Worm (Caenorhabditis elegans) whole organism, L1 larva: ENCODE data around the gene plpp-1.2.
A peak's percentile ranks its signal among the peaks of the same experiment; 100 is the strongest.

ENCODE experiments used
- C16A3.4 ChIP-seq: fragments of 150-350 bp; optimal IDR thresholded peaks from 2 replicates; lab custom pipeline; 2014; ENCODE audit warnings: missing biosample characterization, missing genetic modification characterization
- alr-1 ChIP-seq: fragments of 200-800 bp; sonication (Bioruptor generic); optimal IDR thresholded peaks from 2 replicates; lab custom pipeline; 2018; ENCODE audit warnings: borderline replicate concordance, mild to moderate bottlenecking, missing genetic modification characterization, missing compliant biosample characterization
- aly-2 ChIP-seq: fragments of 150-350 bp; optimal IDR thresholded peaks from 2 replicates; lab custom pipeline; 2014; ENCODE audit warnings: missing biosample characterization, missing genetic modification characterization
- ama-1 ChIP-seq: fragments of 150-350 bp; optimal IDR thresholded peaks from 2 replicates; lab custom pipeline; 2014
- blmp-1 ChIP-seq: fragments of 150-350 bp; optimal IDR thresholded peaks from 2 replicates; lab custom pipeline; 2014; ENCODE audit warnings: missing biosample characterization, missing genetic modification characterization
- ceh-82 ChIP-seq, 3 experiments: fragments of 150-350 bp in 1 of 3; sonication (generic microtip) in 2 of 3; optimal IDR thresholded peaks; 2 replicates each; lab custom pipeline; 2014 to 2017; ENCODE audit warnings: missing biosample characterization in 3 of 3, missing genetic modification characterization in 3 of 3
- ces-1 ChIP-seq: fragments of 150-350 bp; optimal IDR thresholded peaks from 2 replicates; lab custom pipeline; 2014; ENCODE audit warnings: missing biosample characterization, missing genetic modification reagents, missing genetic modification characterization
- efl-3 ChIP-seq: fragments of 200-800 bp; sonication (Bioruptor generic); optimal IDR thresholded peaks from 2 replicates; lab custom pipeline; 2018; ENCODE audit warnings: mild to moderate bottlenecking, missing genetic modification characterization, missing compliant biosample characterization
- egl-27 ChIP-seq, 2 experiments: fragments of 150-350 bp in 1 of 2; sonication (generic microtip); optimal IDR thresholded peaks; 3 replicates each; lab custom pipeline; 2017 to 2018; ENCODE audit warnings: missing biosample characterization in 2 of 2, missing genetic modification characterization in 2 of 2, missing genetic modification reagents in 2 of 2
- elt-2 ChIP-seq: sonication (generic microtip); optimal IDR thresholded peaks from 2 replicates; lab custom pipeline; 2016; ENCODE audit warnings: missing genetic modification characterization, mild to moderate bottlenecking, inconsistent platforms, missing compliant biosample characterization, missing genetic modification reagents
- elt-3 ChIP-seq, 6 experiments: fragments of 150-350 bp in 1 of 6; sonication (generic microtip); optimal IDR thresholded peaks; 2 replicates each; lab custom pipeline; 2017 to 2018; ENCODE audit warnings: missing biosample characterization in 6 of 6, missing genetic modification characterization in 6 of 6, inconsistent platforms in 1 of 6
- fkh-10 ChIP-seq: sonication (generic microtip); optimal IDR thresholded peaks from 2 replicates; lab custom pipeline; 2017; ENCODE audit warnings: missing biosample characterization, missing genetic modification reagents, missing genetic modification characterization
- fkh-4 ChIP-seq: sonication (generic microtip); optimal IDR thresholded peaks from 2 replicates; lab custom pipeline; 2016; ENCODE audit warnings: missing compliant biosample characterization, missing genetic modification characterization, borderline replicate concordance
- grh-1 ChIP-seq: fragments of 200-800 bp; sonication (Bioruptor generic); IDR thresholded peaks from 2 replicates; pipeline ENCODE4 v1.3.6; 2022; ENCODE audit warnings: missing genetic modification reagents, missing genetic modification characterization, missing compliant biosample characterization
- hlh-17 ChIP-seq: fragments of 200-800 bp; sonication (Bioruptor generic); optimal IDR thresholded peaks from 2 replicates; lab custom pipeline; 2018; ENCODE audit warnings: missing genetic modification characterization, mild to moderate bottlenecking, missing compliant biosample characterization, moderate library complexity, borderline replicate concordance
- hlh-4 ChIP-seq: sonication (generic microtip); optimal IDR thresholded peaks from 2 replicates; lab custom pipeline; 2016; ENCODE audit warnings: mild to moderate bottlenecking, missing genetic modification characterization, missing compliant biosample characterization
- hpl-2 ChIP-seq: fragments of 150-350 bp; optimal IDR thresholded peaks from 2 replicates; lab custom pipeline; 2014; ENCODE audit warnings: missing biosample characterization, missing genetic modification reagents, missing genetic modification characterization
- irx-1 ChIP-seq: sonication (generic microtip); optimal IDR thresholded peaks from 2 replicates; lab custom pipeline; 2016; ENCODE audit warnings: missing genetic modification characterization, missing compliant biosample characterization
- isw-1 ChIP-seq: fragments of 200-800 bp; sonication (Bioruptor generic); IDR thresholded peaks from 2 replicates; pipeline ENCODE4 v1.3.6; 2022; ENCODE audit warnings: missing genetic modification characterization, missing compliant biosample characterization
- lin-14 ChIP-seq: fragments of 200-800 bp; sonication (Bioruptor generic); optimal IDR thresholded peaks from 2 replicates; lab custom pipeline; 2018; ENCODE audit warnings: mild to moderate bottlenecking, missing genetic modification characterization, moderate library complexity, missing compliant biosample characterization
- lin-15B ChIP-seq: fragments of 150-350 bp; sonication (generic microtip); optimal IDR thresholded peaks from 3 replicates; lab custom pipeline; 2014; ENCODE audit warnings: missing biosample characterization, missing genetic modification characterization
- lin-35 ChIP-seq, 2 experiments: fragments of 150-350 bp; optimal IDR thresholded peaks; 2 replicates each; lab custom pipeline; 2014; ENCODE audit warnings: missing biosample characterization in 2 of 2, missing genetic modification characterization in 2 of 2, missing genetic modification reagents in 2 of 2
- nhr-11 ChIP-seq: fragments of 150-350 bp; optimal IDR thresholded peaks from 2 replicates; lab custom pipeline; 2014; ENCODE audit warnings: missing biosample characterization, missing genetic modification characterization
- nhr-12 ChIP-seq: sonication (generic microtip); optimal IDR thresholded peaks from 2 replicates; lab custom pipeline; 2017; ENCODE audit warnings: missing biosample characterization, missing genetic modification characterization
- nhr-19 ChIP-seq: fragments of 200-800 bp; sonication (Bioruptor generic); conservative IDR thresholded peaks from 2 replicates; pipeline ENCODE4 v1.3.6; 2022; ENCODE audit warnings: missing genetic modification characterization, missing compliant biosample characterization
- nhr-28 ChIP-seq: fragments of 150-350 bp; optimal IDR thresholded peaks from 2 replicates; lab custom pipeline; 2014; ENCODE audit warnings: missing biosample characterization, missing genetic modification characterization
- nhr-71 ChIP-seq: sonication (generic microtip); optimal IDR thresholded peaks from 2 replicates; lab custom pipeline; 2016; ENCODE audit warnings: mild to moderate bottlenecking, missing genetic modification characterization, moderate library complexity, missing compliant biosample characterization
- nhr-76 ChIP-seq: sonication (generic microtip); optimal IDR thresholded peaks from 2 replicates; lab custom pipeline; 2017; ENCODE audit warnings: missing biosample characterization, missing genetic modification characterization
- nhr-84 ChIP-seq: sonication (generic microtip); optimal IDR thresholded peaks from 2 replicates; lab custom pipeline; 2017; ENCODE audit warnings: missing biosample characterization, missing genetic modification characterization
- nhr-90 ChIP-seq: sonication (generic microtip); optimal IDR thresholded peaks from 2 replicates; lab custom pipeline; 2016; ENCODE audit warnings: mild to moderate bottlenecking, missing genetic modification characterization, missing compliant biosample characterization; ENCODE audit not compliant: poor library complexity
- pag-3 ChIP-seq: sonication (generic microtip); optimal IDR thresholded peaks from 2 replicates; lab custom pipeline; 2017; ENCODE audit warnings: missing genetic modification characterization, mild to moderate bottlenecking, missing compliant biosample characterization, antibody characterized with exemption, borderline replicate concordance; ENCODE audit not compliant: insufficient read depth
- pqm-1 ChIP-seq: sonication (generic microtip); optimal IDR thresholded peaks from 3 replicates; lab custom pipeline; 2017; ENCODE audit warnings: missing biosample characterization, missing genetic modification characterization
- snpc-4 ChIP-seq: fragments of 150-350 bp; optimal IDR thresholded peaks from 2 replicates; lab custom pipeline; 2014; ENCODE audit warnings: missing biosample characterization, missing genetic modification characterization
- snu-23 ChIP-seq: sonication (generic microtip); optimal IDR thresholded peaks from 2 replicates; lab custom pipeline; 2016; ENCODE audit warnings: missing genetic modification characterization, missing compliant biosample characterization
- sox-4 ChIP-seq: sonication (generic microtip); optimal IDR thresholded peaks from 2 replicates; lab custom pipeline; 2016; ENCODE audit warnings: missing genetic modification characterization, missing compliant biosample characterization
- sup-37 ChIP-seq: fragments of 200-800 bp; sonication (Bioruptor generic); optimal IDR thresholded peaks from 2 replicates; lab custom pipeline; 2018; ENCODE audit warnings: mild to moderate bottlenecking, missing genetic modification characterization, missing compliant biosample characterization
- tbx-2 ChIP-seq: sonication (generic microtip); optimal IDR thresholded peaks from 2 replicates; lab custom pipeline; 2016; ENCODE audit warnings: missing genetic modification characterization, missing compliant biosample characterization
- tlp-1 ChIP-seq: fragments of 150-350 bp; optimal IDR thresholded peaks from 2 replicates; lab custom pipeline; 2014; ENCODE audit warnings: missing biosample characterization, missing genetic modification characterization
- unc-30 ChIP-seq: sonication (generic microtip); optimal IDR thresholded peaks from 2 replicates; lab custom pipeline; 2017; ENCODE audit warnings: missing biosample characterization, missing genetic modification characterization
- vab-15 ChIP-seq: sonication (generic microtip); optimal IDR thresholded peaks from 2 replicates; lab custom pipeline; 2017; ENCODE audit warnings: missing genotype, mild to moderate bottlenecking, missing genetic modification characterization, missing compliant biosample characterization
- zag-1 ChIP-seq: fragments of 150-350 bp; optimal IDR thresholded peaks from 2 replicates; lab custom pipeline; 2014; ENCODE audit warnings: missing biosample characterization, missing genetic modification characterization
- ztf-11 ChIP-seq, 2 experiments: sonication (generic microtip); optimal IDR thresholded peaks; 2 replicates each; lab custom pipeline; 2016 to 2017; ENCODE audit warnings: missing genetic modification characterization in 2 of 2, missing biosample characterization in 1 of 2, missing compliant biosample characterization in 1 of 2

plpp-1.2 gene

DNA sequence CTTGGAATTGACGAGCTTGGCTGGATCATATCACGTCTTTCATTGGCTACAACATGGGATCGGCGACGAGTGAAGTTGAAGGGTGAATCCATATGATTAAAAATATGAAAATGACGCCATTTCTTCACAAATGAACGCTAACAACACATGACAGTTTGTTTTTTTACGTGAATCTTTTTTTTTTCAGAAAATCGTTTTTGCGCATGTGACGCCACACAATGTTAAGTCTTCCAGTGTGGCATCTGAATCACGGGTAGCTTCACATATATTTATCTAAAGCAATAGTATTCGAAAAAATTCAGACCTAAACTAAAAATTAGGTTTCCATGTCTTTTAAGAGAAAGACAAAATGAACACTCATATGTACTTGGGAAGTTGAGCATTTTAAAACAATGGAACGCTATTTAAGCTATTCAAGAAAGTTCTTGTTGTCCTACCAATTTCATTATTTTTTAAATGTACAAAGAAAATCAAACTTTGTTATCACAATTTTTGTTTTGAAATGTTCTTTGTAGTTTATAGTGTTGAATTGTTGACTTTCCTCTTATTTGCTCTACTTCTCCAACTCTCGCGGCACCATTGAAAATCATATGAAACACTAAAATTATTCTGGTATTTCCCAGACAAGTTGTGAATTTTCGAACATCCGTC, at the start of gene plpp-1.2, which contains the start of gene lido-16:
Gene plpp-1.2, plus strand, starts transcription at position 601 of the 651 bp plus-strand sequence.
Gene lido-16, minus strand, starts transcription at position 101 of the 651 bp plus-strand sequence.
- no peak for TF ChIP-seq elt-3 (tag; optimal IDR thresholded peaks at IDR 0.05; lab: Kevin White, UChicago)
- TF ChIP-seq irx-1 (tag; lab: Kevin White, UChicago): no peak
- TF ChIP-seq nhr-12 (tag; lab: Kevin White, UChicago): no peak
- TF ChIP-seq ces-1 (GFP tag; lab: Kevin White, UChicago): no peak
- no peak for TF ChIP-seq pqm-1 (tag; lab: Kevin White, UChicago)
- no peak for TF ChIP-seq pag-3 (tag; lab: Kevin White, UChicago)
- no peak for TF ChIP-seq zag-1 (tag; lab: Kevin White, UChicago)

DNA sequence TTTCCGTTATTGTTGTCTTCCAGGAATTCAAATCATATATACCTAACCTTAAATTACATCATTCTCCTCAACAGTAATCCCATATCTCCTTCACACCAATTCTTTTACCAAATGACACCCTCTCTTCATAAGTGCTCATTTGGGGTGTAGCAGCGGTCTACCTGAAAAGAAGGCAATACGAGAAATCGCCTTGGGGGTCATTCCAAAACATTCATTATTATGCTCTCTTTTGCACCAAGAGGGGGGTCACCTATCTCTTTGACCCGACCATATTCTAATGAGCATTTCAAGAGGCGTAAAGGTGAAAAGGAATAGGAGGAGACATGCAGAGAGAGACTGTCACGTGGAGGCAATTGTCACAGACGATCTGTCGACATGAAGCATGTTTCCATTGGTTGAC, 48.4 kb upstream of the plpp-1.2 start:
- TF ChIP-seq hlh-4 (tag; lab: Kevin White, UChicago) (no peak), ztf-11 (tag; optimal IDR thresholded peaks at IDR 0.05; lab: Kevin White, UChicago) (peak in 1 of 2 experiments; percentile 0)

DNA sequence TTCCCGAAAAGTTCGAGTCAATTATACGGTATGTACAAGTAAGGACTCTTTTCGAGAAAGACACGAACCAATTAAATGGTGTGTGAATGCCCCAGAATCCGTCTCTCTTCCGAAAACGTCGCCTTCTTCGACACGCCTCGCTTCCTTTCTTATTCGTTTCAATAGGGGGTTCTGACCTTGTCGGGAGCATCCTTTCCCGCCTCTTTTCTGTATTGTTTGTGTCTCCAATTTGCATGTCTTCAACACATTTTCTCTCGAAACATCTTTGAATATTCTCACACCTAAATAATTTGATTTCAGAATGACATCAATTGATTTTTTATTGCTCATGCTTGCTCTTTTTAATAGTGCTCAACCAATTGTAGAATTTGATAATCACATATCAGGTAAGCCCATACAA, 44.1 kb upstream of the plpp-1.2 start, which contains the start of gene cutl-16:
Gene cutl-16, plus strand, starts transcription at position 301 of the 400 bp plus-strand sequence.
- TF ChIP-seq isw-1 (no peak), lin-15B (tag; lab: Kevin White, UChicago) (no peak), elt-2 (tag; lab: Kevin White, UChicago) (no peak), ztf-11 (tag; optimal IDR thresholded peaks at IDR 0.05; lab: Kevin White, UChicago) (no peak), snu-23 (GFP tag; lab: Kevin White, UChicago) (no peak), fkh-10 (no peak), nhr-28 (tag; lab: Kevin White, UChicago) (no peak), snpc-4 (no peak), nhr-84 (no peak), nhr-76 (tag; lab: Kevin White, UChicago) (no peak), unc-30 (tag; lab: Kevin White, UChicago) (no peak), sup-37 (GFP tag; lab: Kevin White, UChicago) (no peak), efl-3 (GFP tag; lab: Kevin White, UChicago) (no peak), tlp-1 (tag; lab: Kevin White, UChicago) (no peak), C16A3.4 (tag; lab: Kevin White, UChicago) (no peak), alr-1 (tag; lab: Kevin White, UChicago) (no peak)

DNA sequence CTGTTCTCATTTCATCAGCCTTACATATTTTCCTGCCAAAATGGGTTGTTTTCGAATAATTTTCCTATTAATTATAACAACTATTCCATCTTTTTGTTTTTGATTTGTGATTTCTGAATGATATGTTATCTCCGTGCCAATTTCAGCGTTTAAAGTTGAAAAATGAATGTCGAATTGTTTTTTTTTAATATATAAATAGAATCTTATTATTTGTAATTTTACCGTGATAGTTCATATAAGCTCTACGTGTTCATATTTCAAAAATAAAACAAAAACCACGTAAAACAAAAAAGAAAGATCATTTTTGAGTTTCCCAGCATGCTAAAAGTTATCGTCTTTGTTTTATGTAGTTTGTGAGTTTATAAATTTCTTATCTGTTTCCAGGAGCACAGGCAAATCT, 41.6 kb upstream of the plpp-1.2 start, which contains the start of gene K06A1.2:
Gene K06A1.2, plus strand, starts transcription at position 301 of the 400 bp plus-strand sequence.
- TF ChIP-seq nhr-28 (tag; lab: Kevin White, UChicago): no peak
- TF ChIP-seq nhr-12 (tag; lab: Kevin White, UChicago): no peak
- no peak for TF ChIP-seq irx-1 (tag; lab: Kevin White, UChicago)
- no peak for TF ChIP-seq fkh-4 (tag; lab: Kevin White, UChicago)
- no peak for TF ChIP-seq ama-1 (lab: Kevin White, UChicago)
- TF ChIP-seq sox-4 (tag; lab: Kevin White, UChicago): no peak
- TF ChIP-seq aly-2: no peak
- no peak for TF ChIP-seq egl-27 (tag; optimal IDR thresholded peaks at IDR 0.05; lab: Kevin White, UChicago)
- TF ChIP-seq hlh-17 (GFP tag; lab: Kevin White, UChicago): no peak
- TF ChIP-seq vab-15 (tag; lab: Kevin White, UChicago): no peak

DNA sequence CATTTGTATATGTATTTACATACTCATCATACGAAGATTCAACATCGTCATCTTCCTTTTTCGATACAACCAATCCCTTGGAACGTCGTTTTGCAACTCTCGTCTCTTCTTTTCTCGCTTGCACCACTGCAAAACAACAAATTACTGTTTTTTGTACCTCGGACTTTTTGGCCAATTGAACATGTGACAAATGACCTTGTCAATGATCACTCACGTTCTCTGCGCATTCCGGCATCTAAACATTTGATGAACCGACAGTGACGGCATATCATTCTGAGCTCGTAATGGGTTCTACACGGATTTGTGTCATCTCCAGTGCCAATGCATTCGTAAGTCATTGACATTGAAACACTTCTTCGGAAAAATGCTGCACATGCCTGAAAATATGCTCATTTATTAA, 37.1 kb upstream of the plpp-1.2 start:
- TF ChIP-seq nhr-84 (no peak), ceh-82 (tag; optimal IDR thresholded peaks at IDR 0.05; lab: Kevin White, UChicago) (no peak), lin-15B (tag; lab: Kevin White, UChicago) (no peak), nhr-90 (no peak), nhr-71 (tag; lab: Kevin White, UChicago) (peak; percentile 1), hpl-2 (GFP tag; lab: Kevin White, UChicago) (no peak), fkh-4 (tag; lab: Kevin White, UChicago) (no peak), blmp-1 (tag; lab: Kevin White, UChicago) (peak; percentile 54), elt-3 (tag; optimal IDR thresholded peaks at IDR 0.05; lab: Kevin White, UChicago) (peak in 2 of 6 experiments; percentile 43 to 75), isw-1 (no peak), grh-1 (GFP tag; lab: Robert Waterston, UW) (0 out of 2 replicates have a peak, but pooled peaks have one; percentile 6), tbx-2 (tag; lab: Kevin White, UChicago) (peak; percentile 3), nhr-19 (GFP tag; lab: Robert Waterston, UW) (0 out of 2 replicates have a peak, but pooled peaks have one; percentile 7), lin-35 (GFP tag; optimal IDR thresholded peaks at IDR 0.05; lab: Kevin White, UChicago) (peak in 1 of 2 experiments; percentile 33), zag-1 (tag; lab: Kevin White, UChicago) (no peak), lin-14 (GFP tag; lab: Kevin White, UChicago) (peak; percentile 38), snu-23 (GFP tag; lab: Kevin White, UChicago) (peak; percentile 7), vab-15 (tag; lab: Kevin White, UChicago) (no peak), nhr-11 (tag; lab: Kevin White, UChicago) (no peak)
